Fruit fly (Drosophila melanogaster) whole organism, embryonic: Measurements from ENCODE around the gene CG7156.

Source experiments
- Atf-2 ChIP-seq: fragments of 200-800 bp; sonication (Bioruptor generic); optimal IDR thresholded peaks from 2 replicates; lab custom pipeline; 2016; ENCODE audit warnings: missing biosample characterization, missing genetic modification characterization
- B-H2 ChIP-seq: fragments of 200-800 bp; sonication (Bioruptor generic); optimal IDR thresholded peaks from 2 replicates; lab custom pipeline; 2018; ENCODE audit warnings: missing biosample characterization, mild to moderate bottlenecking, missing genetic modification characterization
- C15 ChIP-seq: fragments of 200-800 bp; sonication (Bioruptor generic); IDR thresholded peaks from 3 replicates; pipeline ENCODE4 v1.3.6; 2022; ENCODE audit warnings: missing biosample characterization, missing genetic modification characterization
- CG11085 ChIP-seq: fragments of 200-800 bp; sonication (Bioruptor generic); IDR thresholded peaks from 2 replicates; pipeline ENCODE4 v1.3.6; 2022; ENCODE audit warnings: missing biosample characterization, missing genetic modification characterization
- CG12769 ChIP-seq: fragments of 200-800 bp; sonication (Bioruptor generic); optimal IDR thresholded peaks from 2 replicates; lab custom pipeline; 2019; ENCODE audit warnings: missing biosample characterization, mild to moderate bottlenecking, missing genetic modification characterization, moderate library complexity
- CG13624 ChIP-seq: fragments of 200-800 bp; sonication (Bioruptor generic); optimal IDR thresholded peaks from 2 replicates; lab custom pipeline; 2016; ENCODE audit warnings: missing biosample characterization, missing genetic modification characterization
- CG17829 ChIP-seq: fragments of 200-800 bp; optimal IDR thresholded peaks from 2 replicates; lab custom pipeline; 2019; ENCODE audit warnings: missing biosample characterization, mild to moderate bottlenecking, missing genetic modification characterization, moderate library complexity
- CG2116 ChIP-seq: fragments of 200-800 bp; sonication (Bioruptor generic); optimal IDR thresholded peaks from 3 replicates; lab custom pipeline; 2018; ENCODE audit warnings: missing biosample characterization, mild to moderate bottlenecking, missing genetic modification characterization
- CG2129 ChIP-seq: fragments of 200-800 bp; sonication (Bioruptor generic); IDR thresholded peaks from 2 replicates; pipeline ENCODE4 v1.3.6; 2022; ENCODE audit warnings: missing biosample characterization, missing genetic modification characterization; ENCODE audit not compliant: partially characterized antibody
- CG2712 ChIP-seq: fragments of 200-800 bp; optimal IDR thresholded peaks from 3 replicates; lab custom pipeline; 2019; ENCODE audit warnings: missing biosample characterization, mild to moderate bottlenecking, missing genetic modification characterization, moderate library complexity
- CG30020 ChIP-seq: fragments of 200-800 bp; optimal IDR thresholded peaks from 2 replicates; lab custom pipeline; 2019; ENCODE audit warnings: missing biosample characterization, mild to moderate bottlenecking, missing genetic modification characterization, moderate library complexity
- CG3281 ChIP-seq: fragments of 200-800 bp; sonication (Bioruptor generic); optimal IDR thresholded peaks from 3 replicates; lab custom pipeline; 2017; ENCODE audit warnings: missing biosample characterization, mild to moderate bottlenecking, missing genetic modification characterization
- CG34224 ChIP-seq: fragments of 200-800 bp; sonication (Bioruptor generic); IDR thresholded peaks from 3 replicates; pipeline ENCODE4 v1.3.6; 2022; ENCODE audit warnings: missing biosample characterization, missing genetic modification characterization; ENCODE audit not compliant: partially characterized antibody
- CG4282 ChIP-seq: fragments of 200-800 bp; sonication (Bioruptor generic); optimal IDR thresholded peaks from 2 replicates; lab custom pipeline; 2016; ENCODE audit warnings: missing biosample characterization, missing genetic modification characterization
- CG8765 ChIP-seq: fragments of 200-800 bp; sonication (Bioruptor generic); IDR thresholded peaks from 2 replicates; pipeline ENCODE4 v1.3.6; 2022; ENCODE audit warnings: missing biosample characterization, missing genetic modification characterization
- CG9817 ChIP-seq: fragments of 200-800 bp; sonication (Bioruptor generic); optimal IDR thresholded peaks from 2 replicates; lab custom pipeline; 2018; ENCODE audit warnings: missing biosample characterization, mild to moderate bottlenecking, missing genetic modification characterization, moderate library complexity
- Deaf1 ChIP-seq: fragments of 200-800 bp; optimal IDR thresholded peaks from 3 replicates; lab custom pipeline; 2019; ENCODE audit warnings: missing biosample characterization, mild to moderate bottlenecking, missing genetic modification characterization, moderate library complexity
- ERR ChIP-seq: fragments of 200-800 bp; sonication (Bioruptor generic); optimal IDR thresholded peaks from 2 replicates; lab custom pipeline; 2016; ENCODE audit warnings: missing biosample characterization, missing genetic modification characterization
- HLHmδ ChIP-seq: fragments of 200-800 bp; sonication (Bioruptor generic); optimal IDR thresholded peaks from 2 replicates; lab custom pipeline; 2018; ENCODE audit warnings: missing biosample characterization, mild to moderate bottlenecking, missing genetic modification characterization, moderate library complexity
- Hey ChIP-seq: fragments of 200-800 bp; sonication (Bioruptor generic); optimal IDR thresholded peaks from 3 replicates; lab custom pipeline; 2018; ENCODE audit warnings: missing biosample characterization, mild to moderate bottlenecking, missing genetic modification characterization
- Hr39 ChIP-seq: fragments of >200 bp; optimal IDR thresholded peaks from 2 replicates; lab custom pipeline; 2017
- Lim3 ChIP-seq: fragments of 200-800 bp; sonication (Bioruptor generic); IDR thresholded peaks from 2 replicates; pipeline ENCODE4 v1.3.6; 2022; ENCODE audit warnings: missing biosample characterization, missing genetic modification characterization
- Med ChIP-seq: fragments of 200-800 bp; sonication (Bioruptor generic); peaks from one replicate; lab custom pipeline; 2016; ENCODE audit warnings: missing biosample characterization, missing genetic modification characterization, mild to moderate bottlenecking, inconsistent platforms, moderate library complexity
- NK7.1 ChIP-seq: fragments of 200-800 bp; sonication (Bioruptor generic); optimal IDR thresholded peaks from 3 replicates; lab custom pipeline; 2016; ENCODE audit warnings: missing biosample characterization, missing genetic modification characterization
- Nf-YC ChIP-seq: fragments of 200-800 bp; optimal IDR thresholded peaks from 3 replicates; lab custom pipeline; 2019; ENCODE audit warnings: missing biosample characterization, mild to moderate bottlenecking, missing genetic modification characterization, moderate library complexity
- Oaz ChIP-seq: fragments of 200-800 bp; sonication (Bioruptor generic); IDR thresholded peaks from 2 replicates; pipeline ENCODE4 v1.3.6; 2022; ENCODE audit warnings: missing biosample characterization, missing genetic modification characterization
- Oli ChIP-seq: fragments of 200-800 bp; sonication (Bioruptor generic); optimal IDR thresholded peaks from 2 replicates; lab custom pipeline; 2018; ENCODE audit warnings: missing biosample characterization, mild to moderate bottlenecking, missing genetic modification characterization, moderate library complexity
- Opbp ChIP-seq: fragments of 200-800 bp; sonication (Bioruptor generic); IDR thresholded peaks from 3 replicates; pipeline ENCODE4 v1.3.6; 2022; ENCODE audit warnings: missing biosample characterization, missing genetic modification characterization; ENCODE audit not compliant: partially characterized antibody
- PHDP ChIP-seq: fragments of 200-800 bp; sonication (Bioruptor generic); optimal IDR thresholded peaks from 3 replicates; lab custom pipeline; 2018; ENCODE audit warnings: missing biosample characterization, mild to moderate bottlenecking, missing genetic modification characterization, moderate library complexity
- Scr ChIP-seq: fragments of 200-800 bp; sonication (Bioruptor generic); IDR thresholded peaks from 2 replicates; pipeline ENCODE4 v1.3.6; 2022; ENCODE audit warnings: missing biosample characterization, missing genetic modification characterization; ENCODE audit not compliant: partially characterized antibody
- Side ChIP-seq: fragments of 200-800 bp; sonication (Bioruptor generic); optimal IDR thresholded peaks from 2 replicates; lab custom pipeline; 2016; ENCODE audit warnings: missing biosample characterization, missing genetic modification characterization
- Sox100B ChIP-seq: fragments of 200-800 bp; sonication (Bioruptor generic); optimal IDR thresholded peaks from 3 replicates; lab custom pipeline; 2018; ENCODE audit warnings: missing biosample characterization, mild to moderate bottlenecking, missing genetic modification characterization
- Trl ChIP-seq, 3 experiments: fragments of >200 bp in 2 of 3; fragments of 200-800 bp in 1 of 3; sonication (Bioruptor generic) in 1 of 3; optimal IDR thresholded peaks; 2 replicates in 1 of 3; 3 replicates in 2 of 3; lab custom pipeline; 2016 to 2017; ENCODE audit warnings: missing biosample characterization in 1 of 3, missing genetic modification characterization in 1 of 3
- Vsx1 ChIP-seq: fragments of 200-800 bp; sonication (Bioruptor generic); optimal IDR thresholded peaks from 2 replicates; lab custom pipeline; 2017; ENCODE audit warnings: missing biosample characterization, mild to moderate bottlenecking, missing genetic modification characterization, missing genetic modification reagents
- caup ChIP-seq: fragments of 200-800 bp; sonication (Bioruptor generic); optimal IDR thresholded peaks from 3 replicates; lab custom pipeline; 2017; ENCODE audit warnings: missing biosample characterization, mild to moderate bottlenecking, missing genetic modification characterization, moderate library complexity; ENCODE audit not compliant: severe bottlenecking
- cwo ChIP-seq: fragments of 200-800 bp; sonication (Bioruptor generic); optimal IDR thresholded peaks from 3 replicates; lab custom pipeline; 2017; ENCODE audit warnings: missing biosample characterization, missing genetic modification characterization, mild to moderate bottlenecking, moderate library complexity, missing genetic modification reagents
- esg ChIP-seq: fragments of 200-800 bp; sonication (Bioruptor generic); conservative IDR thresholded peaks from 2 replicates; pipeline ENCODE4 v1.3.6; 2022; ENCODE audit warnings: missing biosample characterization, missing genetic modification characterization
- fd3F ChIP-seq: fragments of 200-800 bp; sonication (Bioruptor generic); optimal IDR thresholded peaks from 2 replicates; lab custom pipeline; 2018; ENCODE audit warnings: missing biosample characterization, mild to moderate bottlenecking, missing genetic modification characterization, moderate library complexity
- gcm ChIP-seq: fragments of 200-800 bp; sonication (Bioruptor generic); optimal IDR thresholded peaks from 2 replicates; lab custom pipeline; 2019; ENCODE audit warnings: missing biosample characterization, mild to moderate bottlenecking, missing genetic modification characterization, moderate library complexity
- ken ChIP-seq: fragments of 200-800 bp; sonication (Bioruptor generic); IDR thresholded peaks from 3 replicates; pipeline ENCODE4 v1.3.6; 2022; ENCODE audit warnings: missing biosample characterization, missing genetic modification characterization
- maf-S ChIP-seq: fragments of 200-800 bp; sonication (Bioruptor generic); optimal IDR thresholded peaks from 2 replicates; lab custom pipeline; 2016; ENCODE audit warnings: missing biosample characterization, missing genetic modification characterization
- odd ChIP-seq: fragments of 200-800 bp; sonication (Bioruptor generic); optimal IDR thresholded peaks from 2 replicates; lab custom pipeline; 2017; ENCODE audit warnings: missing biosample characterization, mild to moderate bottlenecking, missing genetic modification characterization
- onecut ChIP-seq: fragments of 200-800 bp; sonication (Bioruptor generic); IDR thresholded peaks from 2 replicates; pipeline ENCODE4 v1.3.6; 2022; ENCODE audit warnings: missing biosample characterization, missing genetic modification characterization
- pfk ChIP-seq: fragments of 200-800 bp; sonication (Bioruptor generic); optimal IDR thresholded peaks from 2 replicates; lab custom pipeline; 2018; ENCODE audit warnings: missing biosample characterization, mild to moderate bottlenecking, missing genetic modification characterization, moderate library complexity
- schlank ChIP-seq: fragments of 200-800 bp; sonication (Bioruptor generic); optimal IDR thresholded peaks from 2 replicates; lab custom pipeline; 2018; ENCODE audit warnings: missing biosample characterization, mild to moderate bottlenecking, missing genetic modification characterization
- sd ChIP-seq: fragments of 200-800 bp; sonication (Bioruptor generic); optimal IDR thresholded peaks from 3 replicates; lab custom pipeline; 2018; ENCODE audit warnings: missing biosample characterization, mild to moderate bottlenecking, missing genetic modification characterization, moderate library complexity
- seq ChIP-seq: fragments of 200-800 bp; sonication (Bioruptor generic); IDR thresholded peaks from 2 replicates; pipeline ENCODE4 v1.3.6; 2022; ENCODE audit warnings: missing biosample characterization, missing genetic modification characterization
- sna ChIP-seq: fragments of 200-800 bp; sonication (Bioruptor generic); IDR thresholded peaks from 2 replicates; pipeline ENCODE4 v1.3.6; 2022; ENCODE audit warnings: missing biosample characterization, missing genetic modification characterization; ENCODE audit not compliant: partially characterized antibody
- tup ChIP-seq: fragments of 200-800 bp; sonication (Bioruptor generic); optimal IDR thresholded peaks from 2 replicates; lab custom pipeline; 2016; ENCODE audit warnings: missing biosample characterization, mild to moderate bottlenecking, missing genetic modification characterization, moderate library complexity
- vvl ChIP-seq: fragments of 200-800 bp; sonication (Bioruptor generic); IDR thresholded peaks from 2 replicates; pipeline ENCODE4 v1.3.6; 2022; ENCODE audit warnings: missing biosample characterization, missing genetic modification characterization

Gene CG7156

dm6 chr3R:18249268-18249667, 7.3 kb upstream of the CG7156 start (continued):
- TF ChIP-seq CG2116 (GFP tag; lab: Kevin White, UChicago) (no peak), Sox100B (GFP tag; lab: Kevin White, UChicago) (no peak), vvl (GFP tag; lab: Robert Waterston, UW) (0 out of 2 replicates have a peak, but pooled peaks have one; percentile 23), CG3281 (no peak), Oli (tag; lab: Kevin White, UChicago) (no peak), NK7.1 (no peak), sna (GFP tag; lab: Robert Waterston, UW) (no peak), Lim3 (GFP tag; lab: Robert Waterston, UW) (no peak), ERR (GFP tag; lab: Kevin White, UChicago) (no peak), onecut (GFP tag; lab: Robert Waterston, UW) (no peak), CG8765 (GFP tag; lab: Robert Waterston, UW) (no peak), Atf-2 (GFP tag; lab: Kevin White, UChicago) (no peak), CG2129 (GFP tag; lab: Robert Waterston, UW) (no peak), Side (GFP tag; lab: Kevin White, UChicago) (no peak), Nf-YC (no peak), CG9817 (tag; lab: Kevin White, UChicago) (no peak), CG12769 (tag; lab: Kevin White, UChicago) (no peak), caup (no peak), esg (no peak), Hr39 (lab: Kevin White, UChicago) (no peak), CG30020 (tag; lab: Kevin White, UChicago) (no peak), maf-S (GFP tag; lab: Kevin White, UChicago) (no peak), CG34224 (GFP tag; lab: Robert Waterston, UW) (no peak), CG17829 (tag; lab: Kevin White, UChicago) (no peak), Hey (tag; lab: Kevin White, UChicago) (no peak), Deaf1 (peak; percentile 53), fd3F (GFP tag; lab: Kevin White, UChicago) (no peak), tup (no peak), Trl (optimal IDR thresholded peaks at IDR 0.05; lab: Kevin White, UChicago) (peak; percentile 30 to 73), Trl (GFP tag; optimal IDR thresholded peaks at IDR 0.05; lab: Kevin White, UChicago) (no peak), pfk (GFP tag; lab: Kevin White, UChicago) (no peak), schlank (no peak), CG2712 (tag; lab: Kevin White, UChicago) (no peak), seq (GFP tag; lab: Robert Waterston, UW) (no peak; the same call in 1 of the 2 replicates), CG11085 (GFP tag; lab: Robert Waterston, UW) (no peak), odd (GFP tag; lab: Kevin White, UChicago) (no peak), Opbp (GFP tag; lab: Robert Waterston, UW) (no peak), cwo (GFP tag; lab: Kevin White, UChicago) (no peak), Oaz (no peak), HLHmδ (GFP tag; lab: Kevin White, UChicago) (no peak), Vsx1 (GFP tag; lab: Kevin White, UChicago) (no peak), B-H2 (GFP tag; lab: Kevin White, UChicago) (no peak), PHDP (tag; lab: Kevin White, UChicago) (no peak), ken (no peak), gcm (GFP tag; lab: Kevin White, UChicago) (no peak), Scr (GFP tag; lab: Robert Waterston, UW) (0 out of 2 replicates have a peak, but pooled peaks have one; percentile 11), C15 (GFP tag; lab: Robert Waterston, UW) (no peak), Med (GFP tag; lab: Kevin White, UChicago) (peak; percentile 77), CG13624 (GFP tag; lab: Kevin White, UChicago) (no peak), sd (tag; lab: Kevin White, UChicago) (peak; percentile 26), CG4282 (GFP tag; lab: Kevin White, UChicago) (no peak)
